Worm (Caenorhabditis elegans) whole organism, L1 larva: Measurements from ENCODE around the gene rad-54.B.

Source experiments
- alr-1 ChIP-seq: fragments of 200-800 bp; sonication (Bioruptor generic); optimal IDR thresholded peaks from 2 replicates; lab custom pipeline; 2018; ENCODE audit warnings: borderline replicate concordance, mild to moderate bottlenecking, missing genetic modification characterization, missing compliant biosample characterization
- blmp-1 ChIP-seq: fragments of 150-350 bp; optimal IDR thresholded peaks from 2 replicates; lab custom pipeline; 2014; ENCODE audit warnings: missing biosample characterization, missing genetic modification characterization
- efl-3 ChIP-seq: fragments of 200-800 bp; sonication (Bioruptor generic); optimal IDR thresholded peaks from 2 replicates; lab custom pipeline; 2018; ENCODE audit warnings: mild to moderate bottlenecking, missing genetic modification characterization, missing compliant biosample characterization
- lin-39 ChIP-seq: fragments of 150-350 bp; optimal IDR thresholded peaks from 2 replicates; lab custom pipeline; 2014; ENCODE audit warnings: missing biosample characterization, missing genetic modification reagents, missing genetic modification characterization
- nhr-28 ChIP-seq: fragments of 150-350 bp; optimal IDR thresholded peaks from 2 replicates; lab custom pipeline; 2014; ENCODE audit warnings: missing biosample characterization, missing genetic modification characterization
- snpc-4 ChIP-seq: fragments of 150-350 bp; optimal IDR thresholded peaks from 2 replicates; lab custom pipeline; 2014; ENCODE audit warnings: missing biosample characterization, missing genetic modification characterization
- tbx-2 ChIP-seq: sonication (generic microtip); optimal IDR thresholded peaks from 2 replicates; lab custom pipeline; 2016; ENCODE audit warnings: missing genetic modification characterization, missing compliant biosample characterization
- ztf-11 ChIP-seq, 2 experiments: sonication (generic microtip); optimal IDR thresholded peaks; 2 replicates each; lab custom pipeline; 2016 to 2017; ENCODE audit warnings: missing genetic modification characterization in 2 of 2, missing biosample characterization in 1 of 2, missing compliant biosample characterization in 1 of 2

DNA sequence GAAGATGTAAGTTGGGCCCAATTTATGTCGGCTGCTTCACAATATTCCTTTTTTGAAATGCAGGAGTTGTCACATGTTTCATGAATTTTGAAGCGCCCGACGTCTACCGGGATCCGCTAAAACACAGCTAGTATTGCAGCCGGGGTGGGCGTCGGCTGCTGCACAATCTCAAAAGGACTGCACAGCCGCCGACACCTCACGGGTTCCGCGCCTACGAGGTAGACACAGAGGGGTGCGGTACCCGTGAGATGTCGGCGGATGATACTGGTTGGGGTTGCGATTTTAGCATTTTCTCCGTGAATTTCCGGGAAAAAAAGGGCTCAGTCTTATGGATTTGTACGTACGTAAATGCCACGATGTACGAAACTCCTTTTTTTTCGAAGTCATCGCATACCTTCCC lies 27.9 kb upstream of the rad-54.B start:
- no peak for TF ChIP-seq snpc-4
- no peak for TF ChIP-seq alr-1 (tag; lab: Kevin White, UChicago)
- TF ChIP-seq ztf-11 (tag; optimal IDR thresholded peaks at IDR 0.05; lab: Kevin White, UChicago) = no peak
- TF ChIP-seq efl-3 (GFP tag; lab: Kevin White, UChicago) = no peak
- no peak for TF ChIP-seq tbx-2 (tag; lab: Kevin White, UChicago)
- TF ChIP-seq nhr-28 = no peak
- TF ChIP-seq blmp-1 (tag; lab: Kevin White, UChicago) = no peak
- no peak for TF ChIP-seq lin-39 (tag; lab: Kevin White, UChicago)
